Fruit fly (Drosophila melanogaster): ENCODE data around the gene HSPBAP1.

HSPBAP1 gene

dm6 chr3R:27685539-27686012 lies 9.5 kb upstream of the HSPBAP1 start, which contains the start of gene CG12880:
Gene CG12880 (plus strand): TSS chr3R:27685962.
- TF ChIP-seq CG7045 (GFP tag; optimal IDR thresholded peaks at IDR 0.05) (no peak), tj (GFP tag; optimal IDR thresholded peaks at IDR 0.05) (no peak), CG14711 (tag; optimal IDR thresholded peaks at IDR 0.05) (no peak), cic (GFP tag; optimal IDR thresholded peaks at IDR 0.05) (no peak), CG33017 (tag; optimal IDR thresholded peaks at IDR 0.05) (no peak), Hr96 (GFP tag; optimal IDR thresholded peaks at IDR 0.05) (no peak), Clk (GFP tag; optimal IDR thresholded peaks at IDR 0.05) (no peak), cnc (optimal IDR thresholded peaks at IDR 0.05) (no peak), pad (GFP tag; optimal IDR thresholded peaks at IDR 0.05) (no peak), CG7101 (tag; optimal IDR thresholded peaks at IDR 0.05) (no peak), ovo (GFP tag; optimal IDR thresholded peaks at IDR 0.05) (no peak), CG1620 (GFP tag; optimal IDR thresholded peaks at IDR 0.05) (no peak), CG11617 (GFP tag; optimal IDR thresholded peaks at IDR 0.05) (no peak), Crg-1 (GFP tag; optimal IDR thresholded peaks at IDR 0.05) (no peak), kay (GFP tag; ENCODE audit: borderline replicate concordance) (no peak)

- no peak for TF ChIP-seq CG33017 (tag; optimal IDR thresholded peaks at IDR 0.05)
- TF ChIP-seq CG11617 (GFP tag; optimal IDR thresholded peaks at IDR 0.05) = no peak
- no peak for TF ChIP-seq CG5204 (GFP tag; optimal IDR thresholded peaks at IDR 0.05)
- no peak for TF ChIP-seq CG1620 (GFP tag; optimal IDR thresholded peaks at IDR 0.05)
- TF ChIP-seq Mnt (GFP tag; optimal IDR thresholded peaks at IDR 0.05) = no peak
- TF ChIP-seq CG7101 (tag; optimal IDR thresholded peaks at IDR 0.05) = no peak
- TF ChIP-seq cnc (optimal IDR thresholded peaks at IDR 0.05) = no peak
- no peak for TF ChIP-seq cic (GFP tag; optimal IDR thresholded peaks at IDR 0.05)
- no peak for TF ChIP-seq pad (GFP tag; optimal IDR thresholded peaks at IDR 0.05)
- no peak for TF ChIP-seq CG7045 (GFP tag; optimal IDR thresholded peaks at IDR 0.05)
These were observed 7.0 kb upstream of the HSPBAP1 start, which contains the start of gene CG31055 for dm6 chr3R:27688034-27688433. Gene CG31055 (minus strand): TSS chr3R:27688134.

DNA sequence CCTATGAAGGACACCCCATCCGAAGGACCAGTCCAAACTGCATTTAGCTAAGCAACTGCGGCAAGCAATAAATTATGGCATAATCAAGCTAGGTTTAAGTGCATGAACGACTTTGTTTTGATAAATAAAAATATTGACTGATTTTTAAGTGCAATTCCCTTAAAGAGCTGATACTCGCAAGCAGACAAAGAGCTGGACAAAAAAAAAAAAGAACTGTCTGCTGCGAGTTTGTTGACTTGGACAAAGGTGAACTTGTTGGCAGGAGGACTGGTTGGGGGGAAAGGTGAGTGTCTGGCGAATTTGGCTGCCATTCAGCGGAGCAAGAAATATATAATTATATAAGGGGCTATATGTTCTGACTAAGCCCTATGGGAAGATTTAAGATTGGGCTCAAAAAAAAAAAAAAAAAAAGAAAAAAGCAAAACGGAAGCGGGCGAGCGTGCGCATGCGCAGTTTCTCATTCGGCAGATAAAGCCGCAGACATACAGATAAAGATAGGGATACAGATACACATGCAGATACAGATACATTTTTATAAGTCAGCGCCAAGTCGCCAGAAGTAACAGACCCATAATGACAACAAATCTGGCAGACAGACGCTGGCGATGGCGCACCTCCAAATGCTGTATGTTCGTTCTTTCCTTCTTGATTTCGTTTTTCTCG lies 2.3 kb upstream of the HSPBAP1 start:
- TF ChIP-seq CG33017 (tag; optimal IDR thresholded peaks at IDR 0.05) (no peak), ovo (GFP tag; optimal IDR thresholded peaks at IDR 0.05) (no peak), toe (GFP tag; optimal IDR thresholded peaks at IDR 0.05) (no peak), bab1 (GFP tag; optimal IDR thresholded peaks at IDR 0.05) (no peak), pad (GFP tag; optimal IDR thresholded peaks at IDR 0.05) (no peak), CG1620 (GFP tag; optimal IDR thresholded peaks at IDR 0.05) (no peak)

DNA sequence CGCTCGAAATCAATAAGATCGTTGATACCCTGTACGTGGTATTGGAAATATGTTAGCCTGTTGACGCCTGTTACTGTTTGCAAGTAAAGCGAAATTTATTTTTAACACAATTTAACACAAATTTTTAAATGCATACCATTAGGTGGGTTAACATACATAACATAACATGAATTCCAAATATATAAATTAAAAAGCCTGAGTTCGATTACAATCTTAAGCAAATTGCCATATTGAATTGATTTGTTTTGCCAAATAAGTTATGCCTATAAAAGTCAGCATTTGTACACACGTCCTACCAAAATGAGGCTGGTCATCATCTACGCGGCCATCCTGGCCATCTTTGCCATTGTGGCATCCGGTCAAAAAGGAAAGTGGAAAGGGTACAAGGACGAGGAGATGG lies 1.0 kb upstream of the HSPBAP1 start, which contains the start of gene CG43319:
TSS of gene CG43319 (plus strand) at position 301 of the 400 bp plus-strand sequence.
- TF ChIP-seq CG5204 (GFP tag; optimal IDR thresholded peaks at IDR 0.05) (no peak), cic (GFP tag; optimal IDR thresholded peaks at IDR 0.05) (no peak), tj (GFP tag; optimal IDR thresholded peaks at IDR 0.05) (no peak)

- TF ChIP-seq toe (GFP tag; optimal IDR thresholded peaks at IDR 0.05) (no peak), CG14711 (tag; optimal IDR thresholded peaks at IDR 0.05) (no peak), cnc (optimal IDR thresholded peaks at IDR 0.05) (no peak), CG12768 (GFP tag; optimal IDR thresholded peaks at IDR 0.05) (no peak), bab1 (GFP tag; optimal IDR thresholded peaks at IDR 0.05) (no peak), CG7045 (GFP tag; optimal IDR thresholded peaks at IDR 0.05) (no peak), tj (GFP tag; optimal IDR thresholded peaks at IDR 0.05) (no peak), Mnt (GFP tag; optimal IDR thresholded peaks at IDR 0.05) (no peak)
These were observed 452 bp upstream of the HSPBAP1 start, which contains the start of gene Acp98AB for dm6 chr3R:27694583-27694982. Gene Acp98AB (plus strand): TSS chr3R:27694883.

DNA sequence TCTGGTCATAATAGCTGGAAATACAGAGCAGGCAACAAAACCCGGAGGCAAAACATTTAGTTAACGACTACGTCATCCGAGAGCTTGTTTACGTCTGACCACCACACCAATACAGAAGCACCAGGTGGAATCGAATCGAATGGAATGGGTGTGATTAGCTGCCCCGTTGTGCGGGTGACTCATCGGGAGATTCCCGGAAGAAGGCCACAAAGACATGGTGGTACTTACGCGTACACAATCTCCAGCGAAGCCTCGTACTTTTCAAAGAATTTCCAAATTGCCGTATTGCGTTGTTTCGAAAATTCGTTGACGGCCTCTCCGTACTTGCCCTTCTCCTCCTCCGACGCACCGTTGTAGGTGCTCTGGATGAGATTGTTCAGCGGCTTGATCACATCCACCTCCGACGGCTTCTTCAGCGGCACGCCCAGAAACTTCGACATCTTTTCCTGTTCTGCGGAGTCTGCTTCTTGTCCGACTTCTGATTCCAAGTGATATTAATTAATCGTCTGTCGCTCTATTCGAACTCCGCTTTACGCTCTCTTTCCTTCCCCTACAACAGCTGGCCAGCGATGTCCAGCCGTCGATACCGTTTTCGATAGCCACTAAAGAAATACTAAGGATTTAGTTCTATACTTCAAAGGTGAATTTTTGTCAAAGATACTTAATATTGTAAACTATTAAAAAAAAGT lies 4.6 kb downstream of the HSPBAP1 start, which contains the start of gene ALiX:
TSS of gene ALiX (minus strand) at position 571 of the 689 bp plus-strand sequence.
- TF ChIP-seq ovo (GFP tag; optimal IDR thresholded peaks at IDR 0.05) (no peak), pad (GFP tag; optimal IDR thresholded peaks at IDR 0.05) (peak; percentile 99)

DNA sequence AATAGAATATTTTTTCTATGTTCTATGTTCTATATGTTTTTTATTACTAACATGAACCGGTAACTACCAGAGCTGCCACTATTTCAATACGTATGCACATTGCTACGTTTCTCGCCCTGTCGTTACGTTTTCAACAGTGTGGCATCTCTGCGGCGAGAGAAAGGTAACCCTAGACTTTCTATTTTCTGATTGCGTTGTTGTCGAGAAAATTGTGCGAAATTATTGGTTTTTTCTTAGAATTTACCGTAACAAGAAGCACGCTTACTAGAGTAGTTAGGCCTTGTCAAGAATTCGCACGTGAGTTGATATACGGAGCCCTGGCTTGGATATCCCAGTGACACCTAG lies 5.2 kb downstream of the HSPBAP1 start, which contains the start of gene btz:
TSS of gene btz (plus strand) at position 133 of the 345 bp plus-strand sequence.
- TF ChIP-seq CG12768 (GFP tag; optimal IDR thresholded peaks at IDR 0.05) (no peak), Mnt (GFP tag; optimal IDR thresholded peaks at IDR 0.05) (no peak), CG5204 (GFP tag; optimal IDR thresholded peaks at IDR 0.05) (no peak), CG7045 (GFP tag; optimal IDR thresholded peaks at IDR 0.05) (no peak), CG11617 (GFP tag; optimal IDR thresholded peaks at IDR 0.05) (no peak), pad (GFP tag; optimal IDR thresholded peaks at IDR 0.05) (no peak), cic (GFP tag; optimal IDR thresholded peaks at IDR 0.05) (no peak), CG14711 (tag; optimal IDR thresholded peaks at IDR 0.05) (peak; percentile 98), ovo (GFP tag; optimal IDR thresholded peaks at IDR 0.05) (peak; percentile 35), Hr96 (GFP tag; optimal IDR thresholded peaks at IDR 0.05) (no peak), bab1 (GFP tag; optimal IDR thresholded peaks at IDR 0.05) (no peak), toe (GFP tag; optimal IDR thresholded peaks at IDR 0.05) (peak; percentile 13), CG7101 (tag; optimal IDR thresholded peaks at IDR 0.05) (peak; percentile 12), Crg-1 (GFP tag; optimal IDR thresholded peaks at IDR 0.05) (no peak)

Measured in whole organism, adult.